Worm (Caenorhabditis elegans): ENCODE data around the gene srbc-10.

DNA sequence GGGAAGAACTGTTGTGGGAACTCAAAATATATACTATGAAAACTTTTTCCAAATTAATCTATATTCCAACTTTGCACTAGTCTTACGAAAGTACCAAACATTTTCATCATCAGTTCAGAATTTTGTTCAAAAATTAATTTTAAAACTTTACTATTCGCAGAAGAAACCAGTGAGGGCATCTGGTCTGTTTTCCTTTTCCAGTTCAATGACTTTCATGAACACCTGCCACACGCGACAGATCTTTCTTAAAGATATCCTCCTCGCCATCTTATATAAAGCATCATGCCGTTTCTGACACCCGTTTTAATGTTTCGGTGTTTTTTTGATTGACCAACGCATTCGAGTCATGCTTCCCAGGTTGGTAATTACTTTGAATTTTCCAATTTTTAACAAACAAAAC, 40.1 kb upstream of the srbc-10 start, which contains the start of gene C54F6.3:
- TF ChIP-seq him-1 (tag; optimal IDR thresholded peaks at IDR 0.05) (no peak), dao-5 (tag; optimal IDR thresholded peaks at IDR 0.05) (no peak), W03F9.2 (tag; optimal IDR thresholded peaks at IDR 0.05) (no peak)
